Fruit fly (Drosophila melanogaster) whole organism, wandering third instar larva: ENCODE results near the gene CG13810.

Experiments
- CrebA ChIP-seq: fragments of 200-800 bp; sonication (Bioruptor generic); optimal IDR thresholded peaks from 2 replicates; lab custom pipeline; 2016; ENCODE audit warnings: missing biosample characterization, mild to moderate bottlenecking, missing genetic modification characterization, borderline replicate concordance
- Dfd ChIP-seq: fragments of >200 bp; optimal IDR thresholded peaks from 2 replicates; lab custom pipeline; 2017; ENCODE audit warnings: missing biosample characterization, missing genetic modification characterization
- Hnf4 ChIP-seq: fragments of 200-800 bp; sonication (Bioruptor generic); optimal IDR thresholded peaks from 2 replicates; lab custom pipeline; 2016; ENCODE audit warnings: missing biosample characterization, mild to moderate bottlenecking, missing genetic modification characterization
- Mio ChIP-seq: sonication (Bioruptor generic); optimal IDR thresholded peaks from 2 replicates; lab custom pipeline; 2016; ENCODE audit warnings: missing biosample characterization, missing genetic modification characterization
- N ChIP-seq: fragments of >200 bp; optimal IDR thresholded peaks from 2 replicates; lab custom pipeline; 2018; ENCODE audit warnings: missing biosample characterization, missing external identifiers, missing genetic modification characterization
- Sp1 ChIP-seq: fragments of 200-800 bp; sonication (Bioruptor generic); optimal IDR thresholded peaks from 3 replicates; lab custom pipeline; 2019; ENCODE audit warnings: missing biosample characterization, mild to moderate bottlenecking, missing genetic modification characterization, moderate library complexity
- br ChIP-seq: fragments of 200-800 bp; sonication (Bioruptor generic); optimal IDR thresholded peaks from 2 replicates; lab custom pipeline; 2016; ENCODE audit warnings: missing biosample characterization, missing genetic modification characterization
- brk ChIP-seq: fragments of 200-800 bp; sonication (Bioruptor generic); optimal IDR thresholded peaks from 2 replicates; lab custom pipeline; 2016; ENCODE audit warnings: missing biosample characterization, mild to moderate bottlenecking, missing genetic modification characterization
- dl ChIP-seq, 2 experiments: fragments of 175-275, 200-275 bp in 1 of 2; fragments of 200-275 bp in 1 of 2; sonication (Bioruptor generic); optimal IDR thresholded peaks; lab custom pipeline; 2018; ENCODE audit warnings: mild to moderate bottlenecking in 2 of 2, missing biosample characterization in 2 of 2, missing genetic modification characterization in 2 of 2, moderate library complexity in 2 of 2; ENCODE audit not compliant: partially characterized antibody in 2 of 2, insufficient read depth in 1 of 2
- fru ChIP-seq: fragments of 200-800 bp; sonication (Bioruptor generic); optimal IDR thresholded peaks from 3 replicates; lab custom pipeline; 2016; ENCODE audit warnings: missing biosample characterization, mild to moderate bottlenecking, missing genetic modification characterization
- lola ChIP-seq: fragments of >200 bp; optimal IDR thresholded peaks from 2 replicates; lab custom pipeline; 2017; ENCODE audit warnings: missing biosample characterization, missing genetic modification characterization
- psq ChIP-seq: fragments of 200-800 bp; sonication (Bioruptor generic); optimal IDR thresholded peaks from 3 replicates; lab custom pipeline; 2017; ENCODE audit warnings: missing biosample characterization, mild to moderate bottlenecking, missing genetic modification characterization, moderate library complexity
- sage ChIP-seq: fragments of 200-800 bp; sonication (Bioruptor generic); optimal IDR thresholded peaks from 2 replicates; lab custom pipeline; 2016; ENCODE audit warnings: missing biosample characterization, mild to moderate bottlenecking, missing genetic modification characterization
- usp ChIP-seq: fragments of >200 bp; optimal IDR thresholded peaks from 2 replicates; lab custom pipeline; 2017; ENCODE audit warnings: missing biosample characterization, missing genetic modification characterization

DNA sequence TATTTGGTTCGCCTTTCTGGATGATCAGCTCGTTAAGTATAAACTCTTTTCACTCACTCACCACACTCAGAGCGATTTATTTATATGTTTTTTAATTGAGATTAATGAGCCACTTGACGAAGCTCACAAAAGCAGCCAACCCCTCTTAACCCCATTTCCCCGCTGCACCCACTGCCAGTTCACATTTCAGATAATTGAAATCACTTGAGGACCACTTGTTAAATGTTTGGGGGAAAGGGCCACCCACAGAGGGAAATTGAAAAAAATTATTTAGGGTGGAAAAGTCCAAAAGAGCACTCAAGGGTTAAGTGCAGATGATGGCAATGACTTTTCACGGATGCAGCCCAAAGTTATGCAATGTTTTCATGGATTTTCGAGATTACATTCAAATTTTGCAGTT, 33.0 kb upstream of the CG13810 start:
- no peak for TF ChIP-seq usp (GFP tag; lab: Kevin White, UChicago)
- TF ChIP-seq brk, result no peak
- no peak for TF ChIP-seq N (GFP tag; lab: Kevin White, UChicago)
- no peak for TF ChIP-seq CrebA (GFP tag; lab: Kevin White, UChicago)
- TF ChIP-seq dl (GFP tag; optimal IDR thresholded peaks at IDR 0.05; lab: Kevin White, UChicago; ENCODE audit: insufficient read depth in 1 of 2, partially characterized antibody in 2 of 2), result no peak
- no peak for TF ChIP-seq Hnf4
- TF ChIP-seq Dfd (GFP tag; lab: Kevin White, UChicago), result no peak
- no peak for TF ChIP-seq Sp1 (GFP tag; lab: Kevin White, UChicago)
- no peak for TF ChIP-seq br (GFP tag; lab: Kevin White, UChicago)
- TF ChIP-seq fru (GFP tag; lab: Kevin White, UChicago), result peak; percentile 26
- TF ChIP-seq Mio (GFP tag; lab: Kevin White, UChicago), result no peak
- no peak for TF ChIP-seq sage (GFP tag; lab: Kevin White, UChicago)
- TF ChIP-seq psq (GFP tag; lab: Kevin White, UChicago), result no peak
- no peak for TF ChIP-seq lola (GFP tag; lab: Kevin White, UChicago)
